Worm (Caenorhabditis elegans) whole organism, midembryonic: ENCODE results near the gene col-166.

Experiments used
- cog-1 ChIP-seq: sonication (generic microtip); optimal IDR thresholded peaks from 2 replicates; lab custom pipeline; 2016; ENCODE audit warnings: missing genetic modification characterization, missing compliant biosample characterization
- klf-2 ChIP-seq: fragments of 200-800 bp; sonication (Bioruptor generic); conservative IDR thresholded peaks from 2 replicates; pipeline ENCODE4 v1.3.6; 2022; ENCODE audit warnings: missing genetic modification reagents, missing genetic modification characterization, missing compliant biosample characterization
- med-1 ChIP-seq: sonication (generic microtip); optimal IDR thresholded peaks from 2 replicates; lab custom pipeline; 2017; ENCODE audit warnings: missing genetic modification characterization, mild to moderate bottlenecking, missing compliant biosample characterization, antibody characterized with exemption, missing genetic modification reagents; ENCODE audit not compliant: insufficient read depth
- tab-1 ChIP-seq: fragments of 200-800 bp; sonication (Bioruptor generic); IDR thresholded peaks from 2 replicates; pipeline ENCODE4 v1.3.6; 2022; ENCODE audit warnings: missing genetic modification characterization, missing compliant biosample characterization
- ztf-29 ChIP-seq: fragments of 200-800 bp; sonication (Bioruptor generic); IDR thresholded peaks from 2 replicates; pipeline ENCODE4 v1.3.6; 2022; ENCODE audit warnings: missing genetic modification reagents, missing genetic modification characterization, missing compliant biosample characterization

DNA sequence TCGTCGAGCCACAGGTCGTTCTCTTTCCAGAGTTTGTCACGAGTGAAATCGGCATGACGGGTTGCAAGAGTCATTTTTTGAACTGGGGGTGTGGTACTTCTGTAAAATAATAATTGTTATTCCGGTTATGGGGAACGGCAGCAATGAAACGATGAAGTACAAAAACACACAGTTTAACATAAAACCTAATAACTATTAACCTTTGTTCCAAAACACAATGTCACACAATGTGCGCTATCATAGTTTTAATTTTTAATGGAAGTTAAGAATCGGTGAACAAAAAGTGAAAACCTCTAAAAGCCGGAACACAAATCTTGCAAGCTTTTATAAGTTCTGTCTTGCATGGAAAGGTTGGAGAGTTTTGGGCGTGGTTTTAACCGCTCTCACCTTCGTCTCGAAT is 44.4 kb upstream of the col-166 start, which contains the start of gene hsp-43:
- no peak for TF ChIP-seq ztf-29 (GFP tag; lab: Robert Waterston, UW)
- no peak for TF ChIP-seq cog-1
- no peak for TF ChIP-seq med-1
- TF ChIP-seq klf-2 (GFP tag; lab: Robert Waterston, UW): no peak
- TF ChIP-seq tab-1: no peak
